Worm (Caenorhabditis elegans) whole organism, L3 larva: Measurements from ENCODE around the gene pyc-1.

ENCODE experiments used
- elt-3 ChIP-seq, 3 experiments: fragments of 150-350 bp in 1 of 3; sonication (generic microtip) in 2 of 3; optimal IDR thresholded peaks; 2 replicates in 2 of 3; 4 replicates in 1 of 3; lab custom pipeline; 2014 to 2017; ENCODE audit warnings: missing biosample characterization in 3 of 3, missing genetic modification characterization in 3 of 3
- fos-1 ChIP-seq: fragments of 150-350 bp; optimal IDR thresholded peaks from 2 replicates; lab custom pipeline; 2014; ENCODE audit warnings: missing biosample characterization, missing genetic modification characterization
- lin-15B ChIP-seq: fragments of 150-350 bp; optimal IDR thresholded peaks from 2 replicates; lab custom pipeline; 2014; ENCODE audit warnings: missing biosample characterization, missing genetic modification characterization
- sea-2 ChIP-seq: fragments of 150-350 bp; sonication (generic microtip); optimal IDR thresholded peaks from 4 replicates; lab custom pipeline; 2014; ENCODE audit warnings: missing biosample characterization, missing genetic modification reagents, missing genetic modification characterization

- TF ChIP-seq fos-1 (tag; lab: Kevin White, UChicago): no peak
- no peak for TF ChIP-seq sea-2 (GFP tag; lab: Kevin White, UChicago)
- no peak for TF ChIP-seq elt-3 (tag; optimal IDR thresholded peaks at IDR 0.05; lab: Kevin White, UChicago)
- no peak for TF ChIP-seq lin-15B
These were observed 4.6 kb upstream of the pyc-1 start, which contains the start of the genes mpst-1 and D2023.6 for ce11 chrV:11826967-11827366.
